Fruit fly (Drosophila melanogaster): Measurements from ENCODE around the gene mRpS34.

The mRpS34 gene

DNA sequence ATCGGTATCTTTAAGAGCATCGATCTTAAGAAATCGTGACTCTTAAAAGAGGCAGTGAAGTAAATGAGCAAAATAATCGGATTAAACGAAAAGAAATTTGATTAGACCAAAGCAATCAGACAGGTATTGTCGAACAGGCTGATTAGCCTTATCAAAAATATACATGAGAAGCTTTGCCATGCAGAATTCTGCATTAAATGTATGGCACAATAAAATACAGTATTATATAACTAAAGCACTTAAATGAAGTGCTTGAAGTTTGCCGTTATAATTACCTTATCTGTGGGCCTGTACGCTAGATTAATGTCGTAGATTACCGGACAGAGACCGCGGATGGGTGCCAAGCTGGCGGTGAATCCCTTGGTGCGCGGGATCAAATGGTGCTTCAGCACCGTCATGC is 35.2 kb downstream of the mRpS34 start:
- TF ChIP-seq CTCF (optimal IDR thresholded peaks at IDR 0.05), result no peak
- no peak for TF ChIP-seq CG8478 (optimal IDR thresholded peaks at IDR 0.05)

DNA sequence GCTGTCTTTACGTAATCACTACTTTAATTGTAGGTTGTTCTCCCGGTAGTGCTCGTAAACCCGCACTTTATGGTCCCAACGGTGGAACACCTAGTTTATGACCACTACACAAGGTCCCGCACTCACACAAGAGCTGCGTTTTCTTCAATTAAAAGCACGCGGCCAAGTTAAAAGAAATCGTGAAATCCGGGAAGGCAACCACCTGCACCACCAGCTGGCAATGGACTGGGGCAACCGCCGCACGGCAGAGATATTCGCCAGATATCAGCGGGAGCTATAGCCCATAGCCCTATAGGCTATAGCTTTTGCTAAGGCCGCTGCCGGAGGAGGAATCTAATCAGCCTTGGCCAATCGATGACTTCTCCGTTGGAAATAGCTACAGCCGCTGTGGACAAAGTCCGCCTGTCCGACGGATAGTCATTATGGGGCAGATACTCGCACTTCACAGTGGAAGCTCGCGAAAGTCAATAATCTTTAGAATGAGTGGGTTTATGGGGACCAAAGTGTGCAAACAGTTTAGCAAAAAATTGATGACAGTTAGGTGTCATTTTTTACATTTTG is 36.4 kb downstream of the mRpS34 start:
- TF ChIP-seq CTCF (optimal IDR thresholded peaks at IDR 0.05) (no peak), CG8478 (optimal IDR thresholded peaks at IDR 0.05) (no peak)

- TF ChIP-seq CG8478 (optimal IDR thresholded peaks at IDR 0.05), result no peak
- TF ChIP-seq CTCF (optimal IDR thresholded peaks at IDR 0.05), result no peak
These were observed 37.5 kb downstream of the mRpS34 start for dm6 chr3L:16385252-16385879.

DNA sequence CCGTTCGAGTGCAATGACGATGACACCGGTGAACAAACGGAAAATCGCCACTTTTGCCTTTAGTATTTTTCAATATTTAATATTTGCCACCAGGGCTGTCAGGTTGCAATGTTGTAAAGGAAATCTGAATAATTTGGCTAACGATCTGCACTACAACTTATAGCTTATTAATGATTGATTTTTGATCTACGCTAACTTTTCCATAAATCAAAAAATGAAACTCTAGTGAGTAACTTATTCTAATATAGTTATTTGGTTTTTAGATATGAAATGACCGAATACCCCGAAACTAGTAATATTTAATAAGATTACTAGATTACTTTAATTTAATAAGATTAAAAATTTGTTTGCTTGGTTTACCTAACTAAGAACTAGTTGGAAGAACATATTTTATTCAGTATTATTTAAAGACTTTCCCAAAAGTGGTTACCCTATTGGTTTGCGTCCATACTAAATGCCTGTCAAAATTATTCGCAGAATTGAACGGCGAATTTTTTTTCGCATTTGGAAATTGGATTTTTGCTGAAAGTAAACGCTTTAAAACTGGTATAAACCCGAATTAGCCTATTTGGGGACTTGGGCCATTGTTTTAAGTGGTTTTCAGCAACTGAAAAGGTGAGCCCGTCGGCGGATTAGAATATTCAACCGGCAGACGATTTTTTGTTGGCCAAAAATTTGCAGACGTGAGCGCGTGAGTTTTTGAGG is 38.2 kb downstream of the mRpS34 start, which contains the start of the genes Agpat3 and RAF2:
TSS of gene Agpat3 (minus strand) at position 78 of the 705 bp plus-strand sequence.
TSS of gene RAF2 (plus strand) at position 448 of the 705 bp plus-strand sequence.
- TF ChIP-seq CTCF (optimal IDR thresholded peaks at IDR 0.05) (no peak), CG8478 (optimal IDR thresholded peaks at IDR 0.05) (no peak)

DNA sequence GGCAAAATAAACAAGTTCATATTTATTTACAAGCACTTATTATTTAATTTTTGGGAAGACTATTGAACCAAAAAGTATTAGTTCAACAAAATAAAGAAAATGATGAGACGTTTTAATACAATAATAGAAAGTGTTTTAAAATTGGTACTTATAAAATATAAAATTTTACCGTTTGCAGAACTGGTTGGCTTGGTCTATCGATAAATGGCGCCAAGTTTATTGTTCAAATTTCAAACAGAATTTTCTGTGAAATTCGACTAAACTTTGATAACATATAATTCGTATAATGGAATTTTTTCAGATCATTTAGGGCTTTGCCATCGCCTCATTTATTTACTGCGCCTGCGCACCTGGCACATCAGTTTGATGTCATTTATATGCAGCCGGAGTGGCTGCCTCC is 42.9 kb downstream of the mRpS34 start:
- TF ChIP-seq CG8478 (optimal IDR thresholded peaks at IDR 0.05) (no peak), CTCF (optimal IDR thresholded peaks at IDR 0.05) (no peak)

DNA sequence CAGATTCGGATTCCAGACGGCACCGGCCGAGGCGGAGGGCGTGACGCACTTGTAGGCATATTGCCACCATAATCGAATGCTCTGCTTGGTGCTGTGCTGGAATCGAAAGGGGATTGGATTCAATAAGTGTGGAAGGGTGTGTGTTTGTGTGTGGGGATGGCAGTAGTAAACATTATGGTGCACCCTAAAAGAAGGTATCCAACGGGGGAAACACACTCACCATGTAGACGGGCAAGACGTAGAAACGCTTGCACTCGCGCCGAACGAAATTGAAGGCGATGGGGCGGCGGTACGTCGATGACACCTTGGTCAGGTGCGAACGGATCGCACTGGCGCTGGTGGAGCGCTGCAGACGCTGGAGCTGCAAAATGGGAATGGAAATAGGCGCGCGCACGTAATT is 43.4 kb downstream of the mRpS34 start:
- TF ChIP-seq CG8478 (optimal IDR thresholded peaks at IDR 0.05), result no peak
- TF ChIP-seq CTCF (optimal IDR thresholded peaks at IDR 0.05), result no peak

DNA sequence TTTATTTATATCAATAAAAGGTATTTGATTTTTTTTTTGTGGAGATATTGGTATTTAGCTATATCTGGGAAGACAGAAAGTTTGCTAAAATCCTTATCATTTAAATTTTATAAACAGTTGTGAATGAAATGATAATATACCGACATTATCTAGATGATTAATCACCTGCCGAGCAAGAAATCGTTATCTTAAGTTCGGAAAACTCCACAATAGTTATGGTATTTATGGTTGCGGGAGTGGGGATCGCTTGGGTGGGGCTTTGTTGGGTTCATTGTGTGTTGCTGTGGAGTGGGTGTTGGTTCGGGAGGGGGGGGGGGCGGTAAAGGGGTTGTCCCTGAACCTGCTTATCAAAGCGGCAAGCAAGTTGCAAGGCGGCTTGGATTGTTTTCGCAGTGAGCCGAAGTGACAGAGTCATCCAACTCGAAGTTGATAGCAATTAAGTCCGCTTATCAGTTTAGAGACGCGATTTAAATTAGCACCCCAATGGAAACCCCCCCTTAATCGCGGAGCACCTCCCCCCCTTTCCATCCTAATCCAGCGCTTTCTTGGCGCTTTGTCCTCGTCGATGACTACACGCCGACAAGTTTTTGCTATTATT is 44.4 kb downstream of the mRpS34 start:
- TF ChIP-seq CG8478 (optimal IDR thresholded peaks at IDR 0.05) (no peak), CTCF (optimal IDR thresholded peaks at IDR 0.05) (no peak)

dm6 chr3L:16392874-16393273 is 45.0 kb downstream of the mRpS34 start:
- TF ChIP-seq CTCF (optimal IDR thresholded peaks at IDR 0.05) (no peak), CG8478 (optimal IDR thresholded peaks at IDR 0.05) (no peak)

DNA sequence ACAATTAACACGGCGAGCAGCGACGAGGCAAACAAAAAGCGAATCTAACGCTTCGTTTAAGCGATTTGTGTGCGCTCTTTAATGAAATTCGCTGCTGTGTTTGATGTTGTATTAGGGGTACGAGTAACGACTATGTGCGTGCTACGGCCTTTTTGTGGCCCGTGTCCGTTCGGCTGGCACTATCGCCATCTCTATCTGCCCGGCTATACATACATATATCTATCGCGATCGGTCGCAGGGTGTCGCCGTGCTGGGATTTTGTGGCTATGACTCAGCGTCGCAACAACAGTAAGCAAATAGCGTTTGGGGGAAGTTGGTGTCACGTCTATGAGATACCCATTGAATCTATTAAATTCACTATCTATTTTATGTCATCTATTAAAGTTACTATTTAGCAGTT is 45.8 kb downstream of the mRpS34 start:
- TF ChIP-seq CTCF (optimal IDR thresholded peaks at IDR 0.05), result no peak
- TF ChIP-seq CG8478 (optimal IDR thresholded peaks at IDR 0.05), result no peak

DNA sequence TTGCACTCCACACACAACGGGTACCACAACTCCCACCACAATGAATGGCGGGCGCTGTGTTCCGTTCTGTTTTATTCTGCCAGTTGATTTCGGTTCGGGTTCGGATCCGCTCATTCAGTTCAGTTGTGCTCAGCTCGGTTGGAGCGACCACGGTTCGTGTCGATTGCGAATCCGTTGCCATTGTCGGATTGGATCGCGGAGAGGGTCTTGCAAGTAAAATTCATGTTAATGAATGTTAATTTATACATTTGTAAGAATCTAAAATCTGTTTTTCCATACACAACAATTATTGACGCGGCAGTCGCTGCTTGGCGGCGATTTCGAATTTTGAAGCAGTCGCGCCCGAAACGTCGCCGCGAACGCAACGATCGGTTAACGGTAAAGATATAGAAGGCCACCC is 46.6 kb downstream of the mRpS34 start, which contains the start of gene Gagr:
TSS of gene Gagr (plus strand) at position 81 of the 400 bp plus-strand sequence.
- TF ChIP-seq CG8478 (optimal IDR thresholded peaks at IDR 0.05) (no peak), CTCF (optimal IDR thresholded peaks at IDR 0.05) (no peak)

Data from S2 (cell line).